Worm (Caenorhabditis elegans): Measurements from ENCODE around the gene F52G3.5.

F52G3.5 gene

ce11 chrX:16928087-16928486 is 47.9 kb downstream of the F52G3.5 start:
- TF ChIP-seq M03D4.4 (tag; optimal IDR thresholded peaks at IDR 0.05) (peak; percentile 87), bed-3 (GFP tag; optimal IDR thresholded peaks at IDR 0.05) (peak; percentile 53), unc-39 (tag; optimal IDR thresholded peaks at IDR 0.05) (no peak), lin-13 (tag; optimal IDR thresholded peaks at IDR 0.05) (peak; percentile 34), nhr-76 (tag; optimal IDR thresholded peaks at IDR 0.05) (no peak), ceh-39 (tag; optimal IDR thresholded peaks at IDR 0.05) (no peak), zip-8 (tag; optimal IDR thresholded peaks at IDR 0.05) (no peak), cnd-1 (tag; optimal IDR thresholded peaks at IDR 0.05) (peak; percentile 92), mab-5 (tag; optimal IDR thresholded peaks at IDR 0.05) (no peak), nhr-2 (tag; optimal IDR thresholded peaks at IDR 0.05) (no peak), ham-2 (GFP tag; optimal IDR thresholded peaks at IDR 0.05) (peak; percentile 56), pha-4 (tag; optimal IDR thresholded peaks at IDR 0.05) (no peak), elt-1 (tag; optimal IDR thresholded peaks at IDR 0.05; ENCODE audit: borderline replicate concordance, insufficient read depth) (no peak), blmp-1 (tag; optimal IDR thresholded peaks at IDR 0.05) (no peak), mls-2 (tag; optimal IDR thresholded peaks at IDR 0.05) (peak; percentile 89), nhr-28 (tag; optimal IDR thresholded peaks at IDR 0.05) (no peak), lin-32 (GFP tag; optimal IDR thresholded peaks at IDR 0.05) (peak; percentile 42), mep-1 (tag; optimal IDR thresholded peaks at IDR 0.05) (no peak), nhr-237 (tag; optimal IDR thresholded peaks at IDR 0.05) (no peak), ces-1 (GFP tag; optimal IDR thresholded peaks at IDR 0.05) (no peak), drap-1 (GFP tag; optimal IDR thresholded peaks at IDR 0.05) (peak; percentile 86), lsy-2 (tag; optimal IDR thresholded peaks at IDR 0.05) (no peak), elt-3 (tag; optimal IDR thresholded peaks at IDR 0.05) (no peak), ztf-11 (tag; optimal IDR thresholded peaks at IDR 0.05) (peak; percentile 6), ceh-83 (GFP tag; optimal IDR thresholded peaks at IDR 0.05) (peak; percentile 93), snpc-4 (tag; optimal IDR thresholded peaks at IDR 0.05) (no peak), ceh-43 (GFP tag; optimal IDR thresholded peaks at IDR 0.05) (peak; percentile 75), tbx-8 (GFP tag; optimal IDR thresholded peaks at IDR 0.05) (peak; percentile 58), hlh-1 (tag; optimal IDR thresholded peaks at IDR 0.05) (no peak), sem-2 (GFP tag; optimal IDR thresholded peaks at IDR 0.05) (peak; percentile 83), flh-1 (GFP tag; optimal IDR thresholded peaks at IDR 0.05) (peak; percentile 48), nhr-12 (tag; optimal IDR thresholded peaks at IDR 0.05) (no peak), sptf-1 (tag; optimal IDR thresholded peaks at IDR 0.05) (peak; percentile 89), unc-120 (tag; optimal IDR thresholded peaks at IDR 0.05; ENCODE audit: poor library complexity, severe bottlenecking) (peak; percentile 52), unc-62 (GFP tag; optimal IDR thresholded peaks at IDR 0.05) (peak; percentile 21)

- TF ChIP-seq pha-4 (tag; optimal IDR thresholded peaks at IDR 0.05) (no peak), nhr-12 (tag; optimal IDR thresholded peaks at IDR 0.05) (no peak), nhr-76 (tag; optimal IDR thresholded peaks at IDR 0.05) (no peak), ceh-83 (GFP tag; optimal IDR thresholded peaks at IDR 0.05) (no peak), ceh-43 (GFP tag; optimal IDR thresholded peaks at IDR 0.05) (no peak), flh-1 (GFP tag; optimal IDR thresholded peaks at IDR 0.05) (no peak), nhr-237 (tag; optimal IDR thresholded peaks at IDR 0.05) (no peak), elt-3 (tag; optimal IDR thresholded peaks at IDR 0.05) (no peak), snpc-4 (tag; optimal IDR thresholded peaks at IDR 0.05) (no peak), unc-120 (tag; optimal IDR thresholded peaks at IDR 0.05; ENCODE audit: poor library complexity, severe bottlenecking) (no peak), mls-2 (tag; optimal IDR thresholded peaks at IDR 0.05) (no peak), ces-1 (GFP tag; optimal IDR thresholded peaks at IDR 0.05) (no peak), elt-1 (tag; optimal IDR thresholded peaks at IDR 0.05; ENCODE audit: borderline replicate concordance, insufficient read depth) (no peak)
Observed at ce11 chrX:16925343-16925742, 50.6 kb downstream of the F52G3.5 start.

ce11 chrX:16923636-16924035 is 52.3 kb downstream of the F52G3.5 start, which contains the start of gene C30E1.4:
Gene C30E1.4, plus strand, starts transcription at chrX:16923936.
- TF ChIP-seq lin-32 (GFP tag; optimal IDR thresholded peaks at IDR 0.05) (no peak), unc-39 (tag; optimal IDR thresholded peaks at IDR 0.05) (no peak), lin-13 (tag; optimal IDR thresholded peaks at IDR 0.05) (no peak), unc-62 (GFP tag; optimal IDR thresholded peaks at IDR 0.05) (no peak), nhr-76 (tag; optimal IDR thresholded peaks at IDR 0.05) (no peak), elt-3 (tag; optimal IDR thresholded peaks at IDR 0.05) (no peak), nhr-2 (tag; optimal IDR thresholded peaks at IDR 0.05) (no peak), bed-3 (GFP tag; optimal IDR thresholded peaks at IDR 0.05) (no peak), sem-2 (GFP tag; optimal IDR thresholded peaks at IDR 0.05) (no peak), nhr-12 (tag; optimal IDR thresholded peaks at IDR 0.05) (no peak), mab-5 (tag; optimal IDR thresholded peaks at IDR 0.05) (no peak), sptf-1 (tag; optimal IDR thresholded peaks at IDR 0.05) (no peak), snpc-4 (tag; optimal IDR thresholded peaks at IDR 0.05) (no peak), M03D4.4 (tag; optimal IDR thresholded peaks at IDR 0.05) (no peak), ham-2 (GFP tag; optimal IDR thresholded peaks at IDR 0.05) (no peak), mls-2 (tag; optimal IDR thresholded peaks at IDR 0.05) (no peak), flh-1 (GFP tag; optimal IDR thresholded peaks at IDR 0.05) (no peak), nhr-28 (tag; optimal IDR thresholded peaks at IDR 0.05) (no peak), ceh-43 (GFP tag; optimal IDR thresholded peaks at IDR 0.05) (no peak)
